Fruit fly (Drosophila melanogaster) whole organism, pupa: ENCODE data around the gene CG15891.
A peak's percentile ranks its signal among the peaks of the same experiment; 100 is the strongest.

Source experiments
- CG32121 ChIP-seq: fragments of 200-800 bp; sonication (Bioruptor generic); IDR thresholded peaks from 2 replicates; pipeline ENCODE4 v1.3.6; 2022; ENCODE audit warnings: missing biosample characterization, missing genetic modification characterization
- CG4496 ChIP-seq: fragments of 200-800 bp; sonication (Bioruptor generic); IDR thresholded peaks from 3 replicates; pipeline ENCODE4 v1.3.6; 2022; ENCODE audit warnings: missing biosample characterization, missing genetic modification characterization
- CG8301 ChIP-seq: fragments of 200-800 bp; sonication (Bioruptor generic); optimal IDR thresholded peaks from 2 replicates; lab custom pipeline; 2018; ENCODE audit warnings: missing biosample characterization, mild to moderate bottlenecking, missing genetic modification characterization
- CG9948 ChIP-seq: fragments of 200-800 bp; sonication (Bioruptor generic); optimal IDR thresholded peaks from 2 replicates; lab custom pipeline; 2018; ENCODE audit warnings: missing biosample characterization, mild to moderate bottlenecking, missing genetic modification characterization, moderate library complexity
- EcR ChIP-seq: fragments of 200-800 bp; sonication (Bioruptor generic); optimal IDR thresholded peaks from 3 replicates; lab custom pipeline; 2019; ENCODE audit warnings: missing biosample characterization, missing genetic modification characterization, mild to moderate bottlenecking, moderate library complexity, missing genetic modification reagents
- rn ChIP-seq: fragments of 200-800 bp; sonication (Bioruptor generic); IDR thresholded peaks from 2 replicates; pipeline ENCODE4 v1.3.6; 2022; ENCODE audit warnings: missing biosample characterization, missing genetic modification characterization

- TF ChIP-seq CG4496 (no peak), EcR (GFP tag; lab: Kevin White, UChicago) (peak; percentile 9), CG8301 (tag; lab: Kevin White, UChicago) (no peak), CG32121 (GFP tag; lab: Robert Waterston, UW) (no peak), rn (no peak), CG9948 (tag; lab: Kevin White, UChicago) (no peak)
Measured at dm6 chrX:6267745-6268582, 27.2 kb downstream of the CG15891 start, which contains the start of gene Spt6.
